Worm (Caenorhabditis elegans) whole organism, L4 larva: ENCODE data around the gene K10G9.2.

ENCODE experiments used
- aly-2 ChIP-seq: sonication (generic microtip); optimal IDR thresholded peaks from 2 replicates; lab custom pipeline; 2018; ENCODE audit warnings: missing biosample characterization, missing genetic modification characterization
- egl-43 ChIP-seq: fragments of 200-800 bp; sonication (Bioruptor generic); IDR thresholded peaks from 2 replicates; pipeline ENCODE4 v1.3.6; 2022; ENCODE audit warnings: missing genetic modification reagents, missing genetic modification characterization, missing compliant biosample characterization

- TF ChIP-seq aly-2 (no peak), egl-43 (GFP tag; lab: Robert Waterston, UW) (no peak)
Measured at ce11 chrIII:10314234-10314633, 28.5 kb downstream of the K10G9.2 start.
